Fruit fly (Drosophila melanogaster): Measurements from ENCODE around the gene CG3528.

DNA sequence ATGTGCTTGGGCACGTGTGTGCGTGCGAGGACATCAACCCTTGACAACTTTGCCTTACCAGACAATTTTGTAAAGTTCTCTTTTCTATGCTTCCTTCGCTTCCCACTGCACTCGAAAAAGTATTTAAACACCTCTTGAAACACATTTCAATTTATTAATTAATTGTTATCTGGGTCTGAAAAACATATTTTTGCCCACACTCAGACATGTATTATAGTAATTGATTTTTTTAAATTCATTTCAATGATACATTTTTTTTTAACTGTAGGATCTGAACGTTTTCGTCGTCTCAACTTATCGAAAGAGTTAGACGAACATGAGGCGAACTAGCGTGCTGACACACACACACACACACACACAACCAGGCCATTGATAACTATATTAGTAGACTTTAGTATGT lies 24.7 kb upstream of the CG3528 start:
- TF ChIP-seq CG13204 (GFP tag; optimal IDR thresholded peaks at IDR 0.05) (no peak), CG8301 (tag; optimal IDR thresholded peaks at IDR 0.05) (peak; percentile 4), D1 (tag; optimal IDR thresholded peaks at IDR 0.05) (no peak), CG32121 (GFP tag; IDR thresholded peaks at IDR 0.05) (no peak), CG10348 (GFP tag; IDR thresholded peaks at IDR 0.05) (no peak), CG17806 (tag; optimal IDR thresholded peaks at IDR 0.05) (no peak), Pif1B (GFP tag; optimal IDR thresholded peaks at IDR 0.05) (no peak), CG15710 (tag; optimal IDR thresholded peaks at IDR 0.05) (no peak)
